Worm (Caenorhabditis elegans) whole organism, young adult: ENCODE results near the gene ZK686.6.

Experiments
- F49E8.2 ChIP-seq: sonication (generic microtip); optimal IDR thresholded peaks from 3 replicates; lab custom pipeline; 2017; ENCODE audit warnings: missing genetic modification characterization, mild to moderate bottlenecking, missing compliant biosample characterization, antibody characterized with exemption, moderate library complexity; ENCODE audit not compliant: insufficient read depth
- ama-1 ChIP-seq, 3 experiments: fragments of 150-350 bp in 1 of 3; sonication (generic microtip) in 2 of 3; optimal IDR thresholded peaks; 2 replicates each; lab custom pipeline; 2014 to 2018; ENCODE audit warnings: missing biosample characterization in 2 of 3, missing genetic modification characterization in 2 of 3, missing genetic modification reagents in 2 of 3
- dpl-1 ChIP-seq: fragments of 150-350 bp; optimal IDR thresholded peaks from 2 replicates; lab custom pipeline; 2014; ENCODE audit warnings: missing biosample characterization, missing genetic modification reagents, missing genetic modification characterization

ce11 chrIII:7743183-7743582, 29.6 kb downstream of the ZK686.6 start:
- no peak for TF ChIP-seq ama-1 (optimal IDR thresholded peaks at IDR 0.05; lab: Kevin White, UChicago)
- TF ChIP-seq ama-1 (GFP tag; optimal IDR thresholded peaks at IDR 0.05; lab: Kevin White, UChicago): no peak
- TF ChIP-seq F49E8.2 (tag; lab: Kevin White, UChicago): no peak
- TF ChIP-seq dpl-1 (GFP tag; lab: Kevin White, UChicago): no peak
